Worm (Caenorhabditis elegans) whole organism, midembryonic: ENCODE results near the gene rabr-2.

Experiments
- T22C8.4 ChIP-seq: fragments of 200-800 bp; sonication (Bioruptor generic); IDR thresholded peaks from 2 replicates; pipeline ENCODE4 v1.3.6; 2022; ENCODE audit warnings: missing genetic modification characterization, missing compliant biosample characterization
- cog-1 ChIP-seq: sonication (generic microtip); optimal IDR thresholded peaks from 2 replicates; lab custom pipeline; 2016; ENCODE audit warnings: missing genetic modification characterization, missing compliant biosample characterization
- flt-1 ChIP-seq: fragments of 200-800 bp; sonication (Bioruptor generic); IDR thresholded peaks from 2 replicates; pipeline ENCODE4 v1.3.6; 2022; ENCODE audit warnings: missing genetic modification characterization, missing compliant biosample characterization
- klf-2 ChIP-seq: fragments of 200-800 bp; sonication (Bioruptor generic); conservative IDR thresholded peaks from 2 replicates; pipeline ENCODE4 v1.3.6; 2022; ENCODE audit warnings: missing genetic modification reagents, missing genetic modification characterization, missing compliant biosample characterization
- med-1 ChIP-seq: sonication (generic microtip); optimal IDR thresholded peaks from 2 replicates; lab custom pipeline; 2017; ENCODE audit warnings: missing genetic modification characterization, mild to moderate bottlenecking, missing compliant biosample characterization, antibody characterized with exemption, missing genetic modification reagents; ENCODE audit not compliant: insufficient read depth
- ref-1 ChIP-seq: fragments of 200-800 bp; sonication (Bioruptor generic); conservative IDR thresholded peaks from 2 replicates; pipeline ENCODE4 v1.3.6; 2022; ENCODE audit warnings: missing genetic modification reagents, missing genetic modification characterization, missing compliant biosample characterization
- tab-1 ChIP-seq: fragments of 200-800 bp; sonication (Bioruptor generic); IDR thresholded peaks from 2 replicates; pipeline ENCODE4 v1.3.6; 2022; ENCODE audit warnings: missing genetic modification characterization, missing compliant biosample characterization
- ztf-23 ChIP-seq: fragments of 200-800 bp; sonication (Bioruptor generic); IDR thresholded peaks from 2 replicates; pipeline ENCODE4 v1.3.6; 2022; ENCODE audit warnings: missing genetic modification reagents, missing genetic modification characterization, missing compliant biosample characterization
- ztf-29 ChIP-seq: fragments of 200-800 bp; sonication (Bioruptor generic); IDR thresholded peaks from 2 replicates; pipeline ENCODE4 v1.3.6; 2022; ENCODE audit warnings: missing genetic modification reagents, missing genetic modification characterization, missing compliant biosample characterization

The rabr-2 gene

DNA sequence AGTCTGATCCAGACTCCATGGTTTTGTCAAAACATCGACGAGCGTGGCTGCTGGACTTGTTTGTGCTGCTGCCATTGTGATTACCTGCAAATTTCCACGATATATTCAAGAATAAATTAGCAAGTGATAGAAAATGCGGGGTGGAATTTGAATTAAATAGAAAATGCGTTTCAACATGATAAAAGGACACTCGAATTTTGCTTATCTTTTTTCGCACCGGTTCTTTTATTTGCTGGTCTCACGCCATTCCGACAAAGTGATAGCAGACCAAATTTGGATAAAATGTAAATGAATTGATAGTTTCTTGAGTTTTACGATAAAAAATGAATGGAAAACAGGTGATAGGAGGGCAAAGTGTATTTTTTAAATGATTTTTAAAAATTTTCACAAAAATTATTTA, 15.8 kb downstream of the rabr-2 start, which contains the start of gene elo-2:
Gene elo-2 (minus strand): TSS at position 84 of the 400 bp plus-strand sequence.
- TF ChIP-seq klf-2 (no peak), cog-1 (tag; lab: Kevin White, UChicago) (no peak), T22C8.4 (GFP tag; lab: Robert Waterston, UW) (no peak), ref-1 (GFP tag; lab: Robert Waterston, UW) (no peak), flt-1 (GFP tag; lab: Robert Waterston, UW) (no peak), ztf-29 (GFP tag; lab: Robert Waterston, UW) (no peak), tab-1 (GFP tag; lab: Robert Waterston, UW) (no peak)

ce11 chrIV:17465886-17466285, 17.2 kb downstream of the rabr-2 start, which contains the start of gene F11E6.6:
TSS of gene F11E6.6 (minus strand) at chrIV:17465986.
- TF ChIP-seq T22C8.4 (GFP tag; lab: Robert Waterston, UW) (no peak), med-1 (GFP tag; lab: Kevin White, UChicago) (no peak), ztf-29 (GFP tag; lab: Robert Waterston, UW) (no peak), cog-1 (tag; lab: Kevin White, UChicago) (no peak), ztf-23 (GFP tag; lab: Robert Waterston, UW) (no peak), klf-2 (no peak), ref-1 (GFP tag; lab: Robert Waterston, UW) (no peak), flt-1 (GFP tag; lab: Robert Waterston, UW) (no peak)

ce11 chrIV:17463108-17463608, 20.0 kb downstream of the rabr-2 start, which contains the start of gene F11E6.10:
TSS of gene F11E6.10 (minus strand) at chrIV:17463158.
- TF ChIP-seq tab-1 (GFP tag; lab: Robert Waterston, UW) (no peak), T22C8.4 (GFP tag; lab: Robert Waterston, UW) (no peak), med-1 (GFP tag; lab: Kevin White, UChicago) (no peak), ztf-23 (GFP tag; lab: Robert Waterston, UW) (no peak), ref-1 (GFP tag; lab: Robert Waterston, UW) (no peak), flt-1 (GFP tag; lab: Robert Waterston, UW) (no peak), ztf-29 (GFP tag; lab: Robert Waterston, UW) (no peak), cog-1 (tag; lab: Kevin White, UChicago) (no peak), klf-2 (no peak)

- TF ChIP-seq tab-1 (GFP tag; lab: Robert Waterston, UW) (no peak), med-1 (GFP tag; lab: Kevin White, UChicago) (no peak), klf-2 (no peak), ref-1 (GFP tag; lab: Robert Waterston, UW) (no peak), cog-1 (tag; lab: Kevin White, UChicago) (no peak), flt-1 (GFP tag; lab: Robert Waterston, UW) (no peak)
Observed at ce11 chrIV:17461222-17461707, 21.9 kb downstream of the rabr-2 start, which contains the start of gene rif-1.1. TSS of gene rif-1.1 (minus strand) at chrIV:17461272.

DNA sequence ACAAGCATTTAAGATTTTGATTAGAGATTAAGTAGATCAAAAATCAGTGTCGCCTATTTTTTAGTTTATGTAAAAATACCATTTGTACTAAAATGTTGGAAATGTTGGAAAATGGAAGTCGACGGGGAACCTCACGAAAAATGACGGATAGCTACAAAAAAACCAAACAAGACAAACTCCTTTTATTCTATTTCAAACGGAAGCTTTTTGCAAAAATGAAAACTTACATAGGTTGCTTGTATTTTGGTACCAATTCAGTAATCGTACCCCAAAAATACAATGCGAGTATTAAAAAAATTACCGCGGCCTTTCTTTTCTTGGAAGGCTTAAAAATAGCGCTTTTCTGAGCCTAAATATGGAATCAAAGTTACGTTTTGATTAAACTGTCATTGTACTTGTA, 29.1 kb downstream of the rabr-2 start:
- TF ChIP-seq med-1 (GFP tag; lab: Kevin White, UChicago) (no peak), ztf-29 (GFP tag; lab: Robert Waterston, UW) (no peak), klf-2 (no peak)

DNA sequence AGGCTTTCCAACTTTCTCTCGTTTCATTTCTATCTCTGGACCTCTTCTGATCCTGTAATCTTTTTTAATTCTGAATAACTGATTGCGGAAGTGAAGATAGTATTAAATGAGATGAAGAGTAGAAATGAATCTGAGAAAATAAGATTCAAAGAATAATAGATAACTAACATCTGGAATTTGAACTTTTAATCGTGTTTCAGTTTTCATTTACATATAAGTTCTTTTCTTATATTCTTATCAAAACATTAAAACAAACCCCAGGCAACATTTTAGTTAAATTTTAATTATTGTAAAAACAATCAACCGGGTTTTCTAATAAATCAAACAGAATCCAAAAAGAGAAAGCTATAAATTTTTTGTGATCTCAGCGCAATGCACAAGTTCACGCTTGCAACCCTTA, 29.9 kb downstream of the rabr-2 start:
- TF ChIP-seq cog-1 (tag; lab: Kevin White, UChicago) (no peak), klf-2 (no peak), ztf-23 (GFP tag; lab: Robert Waterston, UW) (no peak), ztf-29 (GFP tag; lab: Robert Waterston, UW) (no peak), ref-1 (GFP tag; lab: Robert Waterston, UW) (no peak), med-1 (GFP tag; lab: Kevin White, UChicago) (no peak), tab-1 (GFP tag; lab: Robert Waterston, UW) (no peak), flt-1 (GFP tag; lab: Robert Waterston, UW) (no peak), T22C8.4 (GFP tag; lab: Robert Waterston, UW) (no peak)

- TF ChIP-seq T22C8.4 (GFP tag; lab: Robert Waterston, UW) (no peak), ztf-23 (GFP tag; lab: Robert Waterston, UW) (no peak)
Observed at ce11 chrIV:17450443-17450842, 32.7 kb downstream of the rabr-2 start, which contains the start of gene F11E6.8. TSS of gene F11E6.8 (minus strand) at chrIV:17450543.

ce11 chrIV:17448319-17448718, 34.8 kb downstream of the rabr-2 start:
- TF ChIP-seq ztf-29 (GFP tag; lab: Robert Waterston, UW) (no peak), flt-1 (GFP tag; lab: Robert Waterston, UW) (no peak), T22C8.4 (GFP tag; lab: Robert Waterston, UW) (no peak), cog-1 (tag; lab: Kevin White, UChicago) (no peak), med-1 (GFP tag; lab: Kevin White, UChicago) (no peak), klf-2 (no peak), ref-1 (GFP tag; lab: Robert Waterston, UW) (no peak), tab-1 (GFP tag; lab: Robert Waterston, UW) (no peak), ztf-23 (GFP tag; lab: Robert Waterston, UW) (no peak)

- TF ChIP-seq flt-1 (GFP tag; lab: Robert Waterston, UW) (no peak), T22C8.4 (GFP tag; lab: Robert Waterston, UW) (no peak), ref-1 (GFP tag; lab: Robert Waterston, UW) (no peak), ztf-29 (GFP tag; lab: Robert Waterston, UW) (no peak), ztf-23 (GFP tag; lab: Robert Waterston, UW) (no peak), tab-1 (GFP tag; lab: Robert Waterston, UW) (no peak), klf-2 (no peak), cog-1 (tag; lab: Kevin White, UChicago) (no peak), med-1 (GFP tag; lab: Kevin White, UChicago) (no peak)
Observed at ce11 chrIV:17442503-17442902, 40.6 kb downstream of the rabr-2 start, which contains the start of gene F11E6.11. TSS of gene F11E6.11 (plus strand) at chrIV:17442827.
